Fruit fly (Drosophila melanogaster) whole organism, wandering third instar larva: ENCODE data around the gene CG17597.

Experiments used
- Abd-B ChIP-seq: fragments of >200 bp; optimal IDR thresholded peaks from 2 replicates; lab custom pipeline; 2017; ENCODE audit warnings: missing biosample characterization, missing genetic modification characterization
- CG32264 ChIP-seq: fragments of 200-800 bp; sonication (Bioruptor generic); optimal IDR thresholded peaks from 2 replicates; lab custom pipeline; 2016; ENCODE audit warnings: missing biosample characterization, missing genetic modification characterization
- CG9705 ChIP-seq: fragments of 200-800 bp; sonication (Bioruptor generic); optimal IDR thresholded peaks from 2 replicates; lab custom pipeline; 2018; ENCODE audit warnings: missing biosample characterization, mild to moderate bottlenecking, missing genetic modification characterization
- CrebA ChIP-seq: fragments of 200-800 bp; sonication (Bioruptor generic); optimal IDR thresholded peaks from 2 replicates; lab custom pipeline; 2016; ENCODE audit warnings: missing biosample characterization, mild to moderate bottlenecking, missing genetic modification characterization, borderline replicate concordance
- Dfd ChIP-seq: fragments of >200 bp; optimal IDR thresholded peaks from 2 replicates; lab custom pipeline; 2017; ENCODE audit warnings: missing biosample characterization, missing genetic modification characterization
- Dif ChIP-seq: fragments of 200-275, 200-300 bp; sonication (Bioruptor generic); optimal IDR thresholded peaks from 2 replicates; lab custom pipeline; 2018; ENCODE audit warnings: missing biosample characterization, missing genetic modification characterization; ENCODE audit not compliant: partially characterized antibody
- GATAd ChIP-seq: sonication (Bioruptor generic); optimal IDR thresholded peaks from 2 replicates; lab custom pipeline; 2016; ENCODE audit warnings: missing biosample characterization, missing genetic modification characterization
- HLH106 ChIP-seq: fragments of 200-800 bp; optimal IDR thresholded peaks from 3 replicates; lab custom pipeline; 2019; ENCODE audit warnings: missing biosample characterization, mild to moderate bottlenecking, missing genetic modification characterization, moderate library complexity
- Hnf4 ChIP-seq: fragments of 200-800 bp; sonication (Bioruptor generic); optimal IDR thresholded peaks from 2 replicates; lab custom pipeline; 2016; ENCODE audit warnings: missing biosample characterization, mild to moderate bottlenecking, missing genetic modification characterization
- Hr78 ChIP-seq: fragments of >200 bp; optimal IDR thresholded peaks from 2 replicates; lab custom pipeline; 2017; ENCODE audit warnings: missing biosample characterization, missing genetic modification characterization
- Hr83 ChIP-seq: fragments of 200-300 bp; sonication (Bioruptor generic); optimal IDR thresholded peaks from 2 replicates; lab custom pipeline; 2016; ENCODE audit warnings: missing biosample characterization, mild to moderate bottlenecking, missing genetic modification characterization, moderate library complexity; ENCODE audit not compliant: poor library complexity, severe bottlenecking
- Jra ChIP-seq: sonication (Bioruptor generic); optimal IDR thresholded peaks from 2 replicates; lab custom pipeline; 2016; ENCODE audit warnings: missing biosample characterization, missing genetic modification characterization
- Mio ChIP-seq: sonication (Bioruptor generic); optimal IDR thresholded peaks from 2 replicates; lab custom pipeline; 2016; ENCODE audit warnings: missing biosample characterization, missing genetic modification characterization
- Myc ChIP-seq: fragments of >200 bp; optimal IDR thresholded peaks from 2 replicates; lab custom pipeline; 2017
- N ChIP-seq: fragments of >200 bp; optimal IDR thresholded peaks from 2 replicates; lab custom pipeline; 2018; ENCODE audit warnings: missing biosample characterization, missing external identifiers, missing genetic modification characterization
- OdsH ChIP-seq: fragments of 200-800 bp; sonication (Bioruptor generic); optimal IDR thresholded peaks from 2 replicates; lab custom pipeline; 2016; ENCODE audit warnings: missing biosample characterization, mild to moderate bottlenecking, missing genetic modification characterization
- Rel ChIP-seq, 2 experiments: fragments of 200-800 bp; sonication (Bioruptor generic) in 1 of 2; optimal IDR thresholded peaks; 2 replicates in 1 of 2; 3 replicates in 1 of 2; lab custom pipeline; 2016 to 2019; ENCODE audit warnings: mild to moderate bottlenecking in 2 of 2, missing biosample characterization in 2 of 2, missing genetic modification characterization in 2 of 2, moderate library complexity in 1 of 2
- Sp1 ChIP-seq: fragments of 200-800 bp; sonication (Bioruptor generic); optimal IDR thresholded peaks from 3 replicates; lab custom pipeline; 2019; ENCODE audit warnings: missing biosample characterization, mild to moderate bottlenecking, missing genetic modification characterization, moderate library complexity
- Vsx2 ChIP-seq: fragments of 200-300, 225-300 bp; sonication (Bioruptor generic); optimal IDR thresholded peaks from 2 replicates; lab custom pipeline; 2018; ENCODE audit warnings: missing biosample characterization, missing genetic modification characterization; ENCODE audit not compliant: partially characterized antibody
- br ChIP-seq: fragments of 200-800 bp; sonication (Bioruptor generic); optimal IDR thresholded peaks from 2 replicates; lab custom pipeline; 2016; ENCODE audit warnings: missing biosample characterization, missing genetic modification characterization
- brk ChIP-seq: fragments of 200-800 bp; sonication (Bioruptor generic); optimal IDR thresholded peaks from 2 replicates; lab custom pipeline; 2016; ENCODE audit warnings: missing biosample characterization, mild to moderate bottlenecking, missing genetic modification characterization
- dl ChIP-seq, 2 experiments: fragments of 175-275, 200-275 bp in 1 of 2; fragments of 200-275 bp in 1 of 2; sonication (Bioruptor generic); optimal IDR thresholded peaks; lab custom pipeline; 2018; ENCODE audit warnings: mild to moderate bottlenecking in 2 of 2, missing biosample characterization in 2 of 2, missing genetic modification characterization in 2 of 2, moderate library complexity in 2 of 2; ENCODE audit not compliant: partially characterized antibody in 2 of 2, insufficient read depth in 1 of 2
- dmrt93B ChIP-seq: fragments of 200-800 bp; sonication (Bioruptor generic); optimal IDR thresholded peaks from 2 replicates; lab custom pipeline; 2018; ENCODE audit warnings: missing biosample characterization, mild to moderate bottlenecking, missing genetic modification characterization
- dsf ChIP-seq: sonication (Bioruptor generic); optimal IDR thresholded peaks from 2 replicates; lab custom pipeline; 2016; ENCODE audit warnings: missing biosample characterization, missing genetic modification characterization, borderline replicate concordance
- ey ChIP-seq: fragments of 200-800 bp; sonication (Bioruptor generic); optimal IDR thresholded peaks from 2 replicates; lab custom pipeline; 2016; ENCODE audit warnings: missing biosample characterization, missing genetic modification characterization
- foxo ChIP-seq, 2 experiments: fragments of 200-800 bp; sonication (Bioruptor generic); optimal IDR thresholded peaks; 2 replicates in 1 of 2; 3 replicates in 1 of 2; lab custom pipeline; 2016 to 2017; ENCODE audit warnings: missing biosample characterization in 2 of 2, missing genetic modification characterization in 2 of 2
- fru ChIP-seq: fragments of 200-800 bp; sonication (Bioruptor generic); optimal IDR thresholded peaks from 3 replicates; lab custom pipeline; 2016; ENCODE audit warnings: missing biosample characterization, mild to moderate bottlenecking, missing genetic modification characterization
- h ChIP-seq: fragments of 200-800 bp; sonication (Bioruptor generic); optimal IDR thresholded peaks from 3 replicates; lab custom pipeline; 2016; ENCODE audit warnings: missing biosample characterization, mild to moderate bottlenecking, missing genetic modification characterization
- jim ChIP-seq: fragments of 175-275, 200-325 bp; sonication (Bioruptor generic); optimal IDR thresholded peaks from 2 replicates; lab custom pipeline; 2016; ENCODE audit warnings: missing biosample characterization, mild to moderate bottlenecking, missing genetic modification characterization
- lola ChIP-seq: fragments of >200 bp; optimal IDR thresholded peaks from 2 replicates; lab custom pipeline; 2017; ENCODE audit warnings: missing biosample characterization, missing genetic modification characterization
- pan ChIP-seq: fragments of >200 bp; optimal IDR thresholded peaks from 2 replicates; lab custom pipeline; 2017
- psq ChIP-seq: fragments of 200-800 bp; sonication (Bioruptor generic); optimal IDR thresholded peaks from 3 replicates; lab custom pipeline; 2017; ENCODE audit warnings: missing biosample characterization, mild to moderate bottlenecking, missing genetic modification characterization, moderate library complexity
- rgr ChIP-seq: fragments of 200-800 bp; sonication (Bioruptor generic); optimal IDR thresholded peaks from 3 replicates; lab custom pipeline; 2016; ENCODE audit warnings: missing biosample characterization, mild to moderate bottlenecking, missing genetic modification characterization
- sage ChIP-seq: fragments of 200-800 bp; sonication (Bioruptor generic); optimal IDR thresholded peaks from 2 replicates; lab custom pipeline; 2016; ENCODE audit warnings: missing biosample characterization, mild to moderate bottlenecking, missing genetic modification characterization
- sv ChIP-seq: fragments of 200-800 bp; sonication (Bioruptor generic); optimal IDR thresholded peaks from 3 replicates; lab custom pipeline; 2016; ENCODE audit warnings: missing biosample characterization, missing genetic modification characterization
- tai ChIP-seq: sonication (Bioruptor generic); optimal IDR thresholded peaks from 2 replicates; lab custom pipeline; 2016; ENCODE audit warnings: missing biosample characterization, missing genetic modification characterization
- usp ChIP-seq: fragments of >200 bp; optimal IDR thresholded peaks from 2 replicates; lab custom pipeline; 2017; ENCODE audit warnings: missing biosample characterization, missing genetic modification characterization
- woc ChIP-seq: sonication (Bioruptor generic); optimal IDR thresholded peaks from 2 replicates; lab custom pipeline; 2016; ENCODE audit warnings: missing biosample characterization, mild to moderate bottlenecking, missing genetic modification characterization

The CG17597 gene

dm6 chr2L:18834525-18834924 is 3.6 kb upstream of the CG17597 start:
- no peak for TF ChIP-seq pan
- no peak for TF ChIP-seq Sp1
- TF ChIP-seq dl (GFP tag; optimal IDR thresholded peaks at IDR 0.05; lab: Kevin White, UChicago; ENCODE audit: insufficient read depth in 1 of 2, partially characterized antibody in 2 of 2), result no peak
- TF ChIP-seq h, result no peak
- no peak for TF ChIP-seq Hr78 (GFP tag; lab: Kevin White, UChicago)
- TF ChIP-seq sage, result no peak
- TF ChIP-seq CG32264, result no peak
- no peak for TF ChIP-seq fru (GFP tag; lab: Kevin White, UChicago)
- no peak for TF ChIP-seq Hr83
- no peak for TF ChIP-seq Dfd (GFP tag; lab: Kevin White, UChicago)
- no peak for TF ChIP-seq HLH106 (tag; lab: Kevin White, UChicago)
- TF ChIP-seq Vsx2, result no peak
- TF ChIP-seq jim, result no peak
- TF ChIP-seq Hnf4 (GFP tag; lab: Kevin White, UChicago), result no peak
- no peak for TF ChIP-seq foxo (GFP tag; optimal IDR thresholded peaks at IDR 0.05; lab: Kevin White, UChicago)
- TF ChIP-seq brk (GFP tag; lab: Kevin White, UChicago), result no peak
- no peak for TF ChIP-seq Jra (GFP tag; lab: Kevin White, UChicago)
- no peak for TF ChIP-seq woc
- no peak for TF ChIP-seq Rel (GFP tag; optimal IDR thresholded peaks at IDR 0.05; lab: Kevin White, UChicago)
- TF ChIP-seq Rel (tag; optimal IDR thresholded peaks at IDR 0.05; lab: Kevin White, UChicago), result no peak
- TF ChIP-seq N (GFP tag; lab: Kevin White, UChicago), result no peak

dm6 chr2L:18826496-18827008 is 4.4 kb downstream of the CG17597 start, which contains the start of gene Ugt36E1:
Ugt36E1 (plus strand) TSS chr2L:18826770.
- TF ChIP-seq dsf (no peak), Hnf4 (GFP tag; lab: Kevin White, UChicago) (no peak), Abd-B (GFP tag; lab: Kevin White, UChicago) (no peak), Hr78 (GFP tag; lab: Kevin White, UChicago) (no peak), Myc (lab: Kevin White, UChicago) (no peak)

- no peak for TF ChIP-seq fru (GFP tag; lab: Kevin White, UChicago)
- TF ChIP-seq Sp1, result peak; percentile 61
- no peak for TF ChIP-seq sage
- no peak for TF ChIP-seq Rel (GFP tag; optimal IDR thresholded peaks at IDR 0.05; lab: Kevin White, UChicago)
- TF ChIP-seq Rel (tag; optimal IDR thresholded peaks at IDR 0.05; lab: Kevin White, UChicago), result peak; percentile 51
- peak; percentile 30 for TF ChIP-seq rgr
- no peak for TF ChIP-seq HLH106 (tag; lab: Kevin White, UChicago)
- peak; percentile 63 for TF ChIP-seq Dif (GFP tag; lab: Kevin White, UChicago)
- TF ChIP-seq h, result peak; percentile 28
- no peak for TF ChIP-seq dsf
- TF ChIP-seq ey (GFP tag; lab: Kevin White, UChicago), result no peak
- TF ChIP-seq Mio, result no peak
- no peak for TF ChIP-seq pan
- no peak for TF ChIP-seq CrebA (GFP tag; lab: Kevin White, UChicago)
- no peak for TF ChIP-seq jim
- TF ChIP-seq N (GFP tag; lab: Kevin White, UChicago), result no peak
- no peak for TF ChIP-seq tai (GFP tag; lab: Kevin White, UChicago)
- peak; percentile 82 for TF ChIP-seq Myc (lab: Kevin White, UChicago)
- no peak for TF ChIP-seq OdsH
- TF ChIP-seq CG9705 (GFP tag; lab: Kevin White, UChicago), result no peak
- TF ChIP-seq GATAd (GFP tag; lab: Kevin White, UChicago), result no peak
- TF ChIP-seq CG32264, result no peak
- TF ChIP-seq Vsx2, result peak; percentile 81
- TF ChIP-seq lola (GFP tag; lab: Kevin White, UChicago), result no peak
- no peak for TF ChIP-seq usp
- no peak for TF ChIP-seq dl (GFP tag; optimal IDR thresholded peaks at IDR 0.05; lab: Kevin White, UChicago; ENCODE audit: insufficient read depth in 1 of 2, partially characterized antibody in 2 of 2)
- TF ChIP-seq psq (GFP tag; lab: Kevin White, UChicago), result peak; percentile 18
- peak; percentile 22 for TF ChIP-seq Jra (GFP tag; lab: Kevin White, UChicago)
- TF ChIP-seq br (GFP tag; lab: Kevin White, UChicago), result peak; percentile 40
- no peak for TF ChIP-seq brk (GFP tag; lab: Kevin White, UChicago)
- TF ChIP-seq woc, result peak; percentile 75
- TF ChIP-seq Hr78 (GFP tag; lab: Kevin White, UChicago), result no peak
- TF ChIP-seq sv (GFP tag; lab: Kevin White, UChicago), result no peak
- peak; percentile 75 for TF ChIP-seq Hr83
- peak; percentile 66 for TF ChIP-seq Hnf4 (GFP tag; lab: Kevin White, UChicago)
- TF ChIP-seq dmrt93B (GFP tag; lab: Kevin White, UChicago), result no peak
- TF ChIP-seq Abd-B (GFP tag; lab: Kevin White, UChicago), result no peak
- peak in 1 of 2 experiments; percentile 5 for TF ChIP-seq foxo (GFP tag; optimal IDR thresholded peaks at IDR 0.05; lab: Kevin White, UChicago)
- no peak for TF ChIP-seq Dfd (GFP tag; lab: Kevin White, UChicago)
Measured at dm6 chr2L:18823243-18823803, 7.6 kb downstream of the CG17597 start, which contains the start of gene Ugt36D1. Ugt36D1 (plus strand) TSS chr2L:18823548.
